Fruit fly (Drosophila melanogaster) whole organism, prepupa: Measurements from ENCODE around the gene CG14883.

Source experiments
- Blimp-1 ChIP-seq: fragments of 200-800 bp; sonication (Bioruptor generic); optimal IDR thresholded peaks from 3 replicates; lab custom pipeline; 2017; ENCODE audit warnings: missing biosample characterization, missing genetic modification characterization, mild to moderate bottlenecking, moderate library complexity, missing genetic modification reagents
- CG10631 ChIP-seq: fragments of 200-800 bp; sonication (Bioruptor generic); optimal IDR thresholded peaks from 2 replicates; lab custom pipeline; 2016; ENCODE audit warnings: missing biosample characterization, missing genetic modification characterization
- CG10669 ChIP-seq: fragments of 200-800 bp; sonication (Bioruptor generic); optimal IDR thresholded peaks from 3 replicates; lab custom pipeline; 2018; ENCODE audit warnings: missing biosample characterization, mild to moderate bottlenecking, missing genetic modification characterization, moderate library complexity
- CG11294 ChIP-seq: fragments of 200-800 bp; sonication (Bioruptor generic); IDR thresholded peaks from 2 replicates; pipeline ENCODE4 v1.3.6; 2022; ENCODE audit warnings: missing biosample characterization, missing genetic modification characterization
- CG11902 ChIP-seq: fragments of 200-800 bp; sonication (Bioruptor generic); optimal IDR thresholded peaks from 3 replicates; lab custom pipeline; 2016; ENCODE audit warnings: missing biosample characterization, missing genetic modification characterization
- CG1621 ChIP-seq: fragments of 200-800 bp; sonication (Bioruptor generic); optimal IDR thresholded peaks from 3 replicates; lab custom pipeline; 2018; ENCODE audit warnings: missing biosample characterization, mild to moderate bottlenecking, missing genetic modification characterization
- CG3032 ChIP-seq: fragments of 200-800 bp; optimal IDR thresholded peaks from 2 replicates; lab custom pipeline; 2019; ENCODE audit warnings: missing biosample characterization, mild to moderate bottlenecking, missing genetic modification characterization, moderate library complexity
- CG31627 ChIP-seq: fragments of 200-800 bp; sonication (Bioruptor generic); optimal IDR thresholded peaks from 3 replicates; lab custom pipeline; 2016; ENCODE audit warnings: missing biosample characterization, missing genetic modification characterization
- CG32006 ChIP-seq: fragments of 200-800 bp; sonication (Bioruptor generic); optimal IDR thresholded peaks from 3 replicates; lab custom pipeline; 2017; ENCODE audit warnings: missing biosample characterization, mild to moderate bottlenecking, missing genetic modification characterization
- CG34406 ChIP-seq: fragments of 200-800 bp; sonication (Bioruptor generic); optimal IDR thresholded peaks from 3 replicates; lab custom pipeline; 2016; ENCODE audit warnings: missing biosample characterization, missing genetic modification characterization
- CG4318 ChIP-seq: fragments of 200-800 bp; sonication (Bioruptor generic); optimal IDR thresholded peaks from 3 replicates; lab custom pipeline; 2017; ENCODE audit warnings: missing biosample characterization, mild to moderate bottlenecking, missing genetic modification characterization
- CG6163 ChIP-seq: fragments of 200-800 bp; sonication (Bioruptor generic); IDR thresholded peaks from 3 replicates; pipeline ENCODE4 v1.3.6; 2022; ENCODE audit warnings: missing biosample characterization, missing genetic modification characterization
- CG6792 ChIP-seq: fragments of 200-800 bp; sonication (Bioruptor generic); optimal IDR thresholded peaks from 3 replicates; lab custom pipeline; 2016; ENCODE audit warnings: missing biosample characterization, missing genetic modification characterization
- CG6808 ChIP-seq: fragments of 200-800 bp; sonication (Bioruptor generic); optimal IDR thresholded peaks from 3 replicates; lab custom pipeline; 2017; ENCODE audit warnings: missing biosample characterization, missing genetic modification characterization, mild to moderate bottlenecking, moderate library complexity, missing genetic modification reagents
- CG6854 ChIP-seq: fragments of 200-800 bp; sonication (Bioruptor generic); optimal IDR thresholded peaks from 2 replicates; lab custom pipeline; 2017; ENCODE audit warnings: missing biosample characterization, mild to moderate bottlenecking, missing genetic modification characterization
- CG7368 ChIP-seq: fragments of 200-800 bp; sonication (Bioruptor generic); optimal IDR thresholded peaks from 3 replicates; lab custom pipeline; 2016; ENCODE audit warnings: missing biosample characterization, missing genetic modification characterization
- CG8319 ChIP-seq: fragments of 200-800 bp; sonication (Bioruptor generic); optimal IDR thresholded peaks from 3 replicates; lab custom pipeline; 2016; ENCODE audit warnings: missing biosample characterization, missing genetic modification characterization
- CG9139 ChIP-seq: fragments of 200-800 bp; sonication (Bioruptor generic); optimal IDR thresholded peaks from 3 replicates; lab custom pipeline; 2017; ENCODE audit warnings: missing biosample characterization, mild to moderate bottlenecking, missing genetic modification characterization
- Eip78C ChIP-seq: fragments of 200-800 bp; sonication (Bioruptor generic); peaks from one replicate; lab custom pipeline; 2016; ENCODE audit warnings: missing biosample characterization, missing genetic modification characterization
- Eip93F ChIP-seq: fragments of 200-800 bp; sonication (Bioruptor generic); optimal IDR thresholded peaks from 2 replicates; lab custom pipeline; 2016; ENCODE audit warnings: missing biosample characterization, mild to moderate bottlenecking, missing genetic modification characterization
- Ets21C ChIP-seq: fragments of 200-800 bp; sonication (Bioruptor generic); optimal IDR thresholded peaks from 3 replicates; lab custom pipeline; 2016; ENCODE audit warnings: missing biosample characterization, missing genetic modification characterization
- Gug ChIP-seq: fragments of 200-800 bp; sonication (Bioruptor generic); IDR thresholded peaks from 2 replicates; pipeline ENCODE4 v1.3.6; 2022; ENCODE audit warnings: missing biosample characterization, missing genetic modification characterization
- Hr39 ChIP-seq: fragments of 200-800 bp; sonication (Bioruptor generic); optimal IDR thresholded peaks from 2 replicates; lab custom pipeline; 2016; ENCODE audit warnings: missing biosample characterization, missing genetic modification characterization
- Lpt ChIP-seq: fragments of 200-800 bp; sonication (Bioruptor generic); optimal IDR thresholded peaks from 3 replicates; lab custom pipeline; 2016; ENCODE audit warnings: missing biosample characterization, missing genetic modification characterization
- Met ChIP-seq: fragments of 200-800 bp; sonication (Bioruptor generic); optimal IDR thresholded peaks from 3 replicates; lab custom pipeline; 2016; ENCODE audit warnings: missing biosample characterization, missing genetic modification characterization
- OdsH ChIP-seq: fragments of 200-800 bp; sonication (Bioruptor generic); optimal IDR thresholded peaks from 3 replicates; lab custom pipeline; 2016; ENCODE audit warnings: missing biosample characterization, missing genetic modification characterization
- Sox15 ChIP-seq: fragments of 200-800 bp; sonication (Bioruptor generic); optimal IDR thresholded peaks from 3 replicates; lab custom pipeline; 2016; ENCODE audit warnings: missing biosample characterization, missing genetic modification characterization
- achi ChIP-seq: fragments of 200-800 bp; sonication (Bioruptor generic); optimal IDR thresholded peaks from 3 replicates; lab custom pipeline; 2016; ENCODE audit warnings: missing biosample characterization, missing genetic modification characterization
- acj6 ChIP-seq: fragments of 200-800 bp; sonication (Bioruptor generic); optimal IDR thresholded peaks from 3 replicates; lab custom pipeline; 2016; ENCODE audit warnings: missing biosample characterization, missing genetic modification characterization
- cyc ChIP-seq: fragments of 200-800 bp; sonication (Bioruptor generic); optimal IDR thresholded peaks from 3 replicates; lab custom pipeline; 2016; ENCODE audit warnings: missing biosample characterization, missing genetic modification characterization
- eg ChIP-seq: fragments of 200-800 bp; sonication (Bioruptor generic); IDR thresholded peaks from 3 replicates; pipeline ENCODE4 v1.3.6; 2022; ENCODE audit warnings: missing biosample characterization, missing genetic modification characterization
- esn ChIP-seq: fragments of 200-800 bp; sonication (Bioruptor generic); optimal IDR thresholded peaks from 2 replicates; lab custom pipeline; 2016; ENCODE audit warnings: missing biosample characterization, mild to moderate bottlenecking, missing genetic modification characterization, moderate library complexity
- fd59A ChIP-seq: fragments of 200-800 bp; sonication (Bioruptor generic); optimal IDR thresholded peaks from 2 replicates; lab custom pipeline; 2017; ENCODE audit warnings: missing biosample characterization, mild to moderate bottlenecking, missing genetic modification characterization, missing genetic modification reagents
- fd85E ChIP-seq: fragments of 200-800 bp; sonication (Bioruptor generic); optimal IDR thresholded peaks from 3 replicates; lab custom pipeline; 2016; ENCODE audit warnings: missing biosample characterization, missing genetic modification characterization
- net ChIP-seq: fragments of 200-800 bp; sonication (Bioruptor generic); optimal IDR thresholded peaks from 3 replicates; lab custom pipeline; 2016; ENCODE audit warnings: missing biosample characterization, missing genetic modification characterization
- pdm3 ChIP-seq: fragments of 200-800 bp; sonication (Bioruptor generic); optimal IDR thresholded peaks from 3 replicates; lab custom pipeline; 2016; ENCODE audit warnings: missing biosample characterization, missing genetic modification characterization
- salr ChIP-seq, 2 experiments: fragments of 200-800 bp; sonication (Bioruptor generic); optimal IDR thresholded peaks; 3 replicates each; lab custom pipeline; 2016 to 2018; ENCODE audit warnings: missing biosample characterization in 2 of 2, missing genetic modification characterization in 2 of 2, mild to moderate bottlenecking in 1 of 2
- ss ChIP-seq, 2 experiments: fragments of 200-800 bp; sonication (Bioruptor generic); optimal IDR thresholded peaks; 2 replicates in 1 of 2; 3 replicates in 1 of 2; lab custom pipeline; 2017 to 2018; ENCODE audit warnings: mild to moderate bottlenecking in 2 of 2, missing biosample characterization in 2 of 2, missing genetic modification characterization in 2 of 2, moderate library complexity in 1 of 2
- svp ChIP-seq: fragments of 200-800 bp; sonication (Bioruptor generic); peaks from one replicate; lab custom pipeline; 2016; ENCODE audit warnings: missing biosample characterization, missing genetic modification characterization
- topi ChIP-seq: fragments of 200-800 bp; sonication (Bioruptor generic); optimal IDR thresholded peaks from 3 replicates; lab custom pipeline; 2016; ENCODE audit warnings: missing biosample characterization, missing genetic modification characterization

The CG14883 gene

dm6 chr3R:16416508-16416907, 39.3 kb upstream of the CG14883 start:
- TF ChIP-seq ss (GFP tag; optimal IDR thresholded peaks at IDR 0.05; lab: Kevin White, UChicago) (peak; percentile 10 to 100), CG11902 (GFP tag; lab: Kevin White, UChicago) (no peak)

- TF ChIP-seq svp = no peak
- TF ChIP-seq CG9139 (GFP tag; lab: Kevin White, UChicago) = no peak
- no peak for TF ChIP-seq CG31627 (GFP tag; lab: Kevin White, UChicago)
- TF ChIP-seq CG10669 (GFP tag; lab: Kevin White, UChicago) = peak; percentile 21
- TF ChIP-seq Eip93F (GFP tag; lab: Kevin White, UChicago) = no peak
- TF ChIP-seq CG32006 (GFP tag; lab: Kevin White, UChicago) = no peak
- no peak for TF ChIP-seq Met (GFP tag; lab: Kevin White, UChicago)
- TF ChIP-seq cyc (GFP tag; lab: Kevin White, UChicago) = no peak
- no peak for TF ChIP-seq Hr39 (GFP tag; lab: Kevin White, UChicago)
- TF ChIP-seq fd59A (GFP tag; lab: Kevin White, UChicago) = no peak
- TF ChIP-seq Eip78C (GFP tag; lab: Kevin White, UChicago) = no peak
- TF ChIP-seq Blimp-1 (GFP tag; lab: Kevin White, UChicago) = no peak
- TF ChIP-seq CG8319 (GFP tag; lab: Kevin White, UChicago) = no peak
- TF ChIP-seq acj6 (GFP tag; lab: Kevin White, UChicago) = no peak
- no peak for TF ChIP-seq CG34406
- TF ChIP-seq CG1621 (tag; lab: Kevin White, UChicago) = peak; percentile 19
- no peak for TF ChIP-seq topi (GFP tag; lab: Kevin White, UChicago)
- TF ChIP-seq ss (GFP tag; optimal IDR thresholded peaks at IDR 0.05; lab: Kevin White, UChicago) = peak; percentile 75 to 82
- 0 out of 3 replicates have a peak, but pooled peaks have one; percentile 34 for TF ChIP-seq eg
- TF ChIP-seq CG6163 (GFP tag; lab: Robert Waterston, UW) = peak; percentile 64; the same call in 2 of the 3 replicates
- TF ChIP-seq CG6792 = no peak
- no peak for TF ChIP-seq salr (GFP tag; optimal IDR thresholded peaks at IDR 0.05; lab: Kevin White, UChicago)
- TF ChIP-seq fd85E (GFP tag; lab: Kevin White, UChicago) = no peak
- TF ChIP-seq CG7368 (GFP tag; lab: Kevin White, UChicago) = peak; percentile 5
- peak; percentile 24 for TF ChIP-seq CG6854 (GFP tag; lab: Kevin White, UChicago)
- no peak for TF ChIP-seq net (GFP tag; lab: Kevin White, UChicago)
- TF ChIP-seq CG6808 (GFP tag; lab: Kevin White, UChicago) = peak; percentile 39
- peak; percentile 6 for TF ChIP-seq achi (GFP tag; lab: Kevin White, UChicago)
- peak; percentile 18 for TF ChIP-seq CG3032
These were observed 32.5 kb upstream of the CG14883 start for dm6 chr3R:16423323-16423722.

- TF ChIP-seq CG10631 (GFP tag; lab: Kevin White, UChicago) (no peak), Ets21C (no peak), Lpt (GFP tag; lab: Kevin White, UChicago) (no peak), Gug (GFP tag; lab: Robert Waterston, UW) (no peak), ss (GFP tag; optimal IDR thresholded peaks at IDR 0.05; lab: Kevin White, UChicago) (no peak), esn (no peak), CG7368 (GFP tag; lab: Kevin White, UChicago) (no peak), CG1621 (tag; lab: Kevin White, UChicago) (no peak), net (GFP tag; lab: Kevin White, UChicago) (no peak), CG4318 (GFP tag; lab: Kevin White, UChicago) (no peak), CG11294 (GFP tag; lab: Robert Waterston, UW) (no peak), OdsH (no peak), Sox15 (GFP tag; lab: Kevin White, UChicago) (no peak), CG34406 (no peak), pdm3 (GFP tag; lab: Kevin White, UChicago) (no peak), Met (GFP tag; lab: Kevin White, UChicago) (no peak), CG6808 (GFP tag; lab: Kevin White, UChicago) (no peak)
These were observed 28.3 kb upstream of the CG14883 start for dm6 chr3R:16427520-16427919.
